Worm (Caenorhabditis elegans) whole organism, L4 larva: Measurements from ENCODE around the gene fah-1.
A peak's percentile ranks its signal among the peaks of the same experiment; 100 is the strongest.

Source experiments
- aha-1 ChIP-seq: fragments of 150-350 bp; peaks from one replicate; lab custom pipeline; 2014; ENCODE audit warnings: missing biosample characterization, missing genetic modification characterization
- ceh-44 ChIP-seq: fragments of 200-800 bp; sonication (Bioruptor generic); IDR thresholded peaks from 2 replicates; pipeline ENCODE4 v1.3.6; 2022; ENCODE audit warnings: missing genetic modification reagents, missing genetic modification characterization, missing compliant biosample characterization
- nhr-11 ChIP-seq: fragments of 150-350 bp; optimal IDR thresholded peaks from 2 replicates; lab custom pipeline; 2014; ENCODE audit warnings: missing biosample characterization, missing genetic modification characterization
- php-3 ChIP-seq: fragments of 200-800 bp; sonication (Bioruptor generic); IDR thresholded peaks from 2 replicates; pipeline ENCODE4 v1.3.6; 2022; ENCODE audit warnings: missing genetic modification reagents, missing genetic modification characterization, missing compliant biosample characterization
- unc-130 ChIP-seq: sonication (generic microtip); optimal IDR thresholded peaks from 2 replicates; lab custom pipeline; 2016; ENCODE audit warnings: missing genetic modification reagents, missing genetic modification characterization, missing compliant biosample characterization
- unc-62 ChIP-seq, 3 experiments: fragments of 150-350 bp in 1 of 3; sonication (generic microtip); optimal IDR thresholded peaks in 2 of 3; peaks in 1 of 3; 1 replicate in 1 of 3; 2 replicates in 2 of 3; lab custom pipeline; 2014 to 2017; ENCODE audit warnings: missing biosample characterization in 3 of 3, missing genetic modification characterization in 3 of 3, missing genetic modification reagents in 3 of 3, missing genotype in 1 of 3
- zip-11 ChIP-seq: fragments of 200-800 bp; sonication (Bioruptor generic); IDR thresholded peaks from 2 replicates; pipeline ENCODE4 v1.3.6; 2022; ENCODE audit warnings: missing genetic modification characterization, missing compliant biosample characterization

Gene fah-1

ce11 chrX:6405905-6406304 lies 42.8 kb downstream of the fah-1 start:
- peak; percentile 91 for TF ChIP-seq aha-1
- no peak for TF ChIP-seq zip-11

- TF ChIP-seq zip-11 = no peak
- TF ChIP-seq php-3 = no peak
- TF ChIP-seq unc-62 (GFP tag; optimal IDR thresholded peaks at IDR 0.05 in 1 of 2; lab: Kevin White, UChicago) = no peak
- TF ChIP-seq unc-62 (tag; optimal IDR thresholded peaks at IDR 0.05; lab: Kevin White, UChicago) = no peak
Observed at ce11 chrX:6403122-6403521, 45.6 kb downstream of the fah-1 start, which contains the start of gene glt-4. Gene glt-4, plus strand, starts transcription at chrX:6403422.

- TF ChIP-seq unc-130 (GFP tag; lab: Kevin White, UChicago) (no peak), unc-62 (GFP tag; optimal IDR thresholded peaks at IDR 0.05 in 1 of 2; lab: Kevin White, UChicago) (peak in 1 of 2 experiments; percentile 3), unc-62 (tag; optimal IDR thresholded peaks at IDR 0.05; lab: Kevin White, UChicago) (no peak), ceh-44 (GFP tag; lab: Robert Waterston, UW) (no peak), nhr-11 (tag; lab: Kevin White, UChicago) (peak; percentile 27), aha-1 (peak; percentile 75)
Observed at ce11 chrX:6399450-6399849, 49.3 kb downstream of the fah-1 start.
